Worm (Caenorhabditis elegans): Measurements from ENCODE around the gene vit-1.

- TF ChIP-seq F13C5.2 (tag; optimal IDR thresholded peaks at IDR 0.05) (no peak), hmg-4 (GFP tag; optimal IDR thresholded peaks at IDR 0.05) (no peak), hnd-1 (tag; optimal IDR thresholded peaks at IDR 0.05) (no peak), hmbx-1 (tag; optimal IDR thresholded peaks at IDR 0.05) (no peak), tbx-11 (GFP tag; IDR thresholded peaks at IDR 0.05) (no peak), aly-1 (tag; optimal IDR thresholded peaks at IDR 0.05) (no peak), tra-4 (tag; optimal IDR thresholded peaks at IDR 0.05) (no peak), pes-1 (GFP tag; IDR thresholded peaks at IDR 0.05) (0 out of 2 replicates have a peak, but pooled peaks have one; percentile 41), ama-1 (optimal IDR thresholded peaks at IDR 0.05) (no peak), flt-1 (GFP tag; IDR thresholded peaks at IDR 0.05) (no peak), tbx-37 (GFP tag; conservative IDR thresholded peaks at IDR 0.05) (no peak), ets-7 (tag; optimal IDR thresholded peaks at IDR 0.05) (no peak), scrt-1 (GFP tag; IDR thresholded peaks at IDR 0.05) (no peak), B0310.2 (tag; optimal IDR thresholded peaks at IDR 0.05) (no peak)
Measured at ce11 chrX:7773714-7774318, 46.1 kb downstream of the vit-1 start.

All from whole organism, early embryonic.